Worm (Caenorhabditis elegans): Measurements from ENCODE around the gene col-171.

The col-171 gene

DNA sequence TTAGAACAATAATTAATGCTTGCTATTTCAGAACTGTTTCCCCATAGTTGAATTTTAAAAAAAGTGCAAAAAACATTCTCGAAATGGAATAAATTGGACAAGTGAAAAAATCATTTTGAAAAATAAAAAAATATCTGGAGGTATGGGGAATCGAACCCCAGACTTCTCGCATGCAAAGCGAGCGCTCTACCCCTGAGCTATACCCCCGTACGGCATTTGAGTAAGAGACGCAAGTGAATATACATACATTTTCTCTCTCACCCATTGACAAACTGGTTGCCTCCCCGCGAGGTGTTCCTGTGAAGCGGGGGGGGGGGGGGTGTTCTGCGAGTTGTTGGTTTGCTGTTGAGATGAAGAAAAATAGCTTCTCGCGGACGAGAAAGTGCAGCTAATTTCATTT is 42.0 kb upstream of the col-171 start (continued):
- peak; percentile 77 for TF ChIP-seq pag-3 (tag; optimal IDR thresholded peaks at IDR 0.05; ENCODE audit: borderline replicate concordance)
- TF ChIP-seq ceh-22 (tag; optimal IDR thresholded peaks at IDR 0.05): no peak
- TF ChIP-seq F13H6.1 (tag; optimal IDR thresholded peaks at IDR 0.05): peak; percentile 84
- TF ChIP-seq pros-1 (tag; optimal IDR thresholded peaks at IDR 0.05): no peak
- TF ChIP-seq hlh-30 (tag; optimal IDR thresholded peaks at IDR 0.05; ENCODE audit: insufficient read depth): peak; percentile 8
- TF ChIP-seq ref-2 (tag; optimal IDR thresholded peaks at IDR 0.05): peak; percentile 78
- TF ChIP-seq syd-9 (tag; optimal IDR thresholded peaks at IDR 0.05): peak; percentile 88
- peak; percentile 85 for TF ChIP-seq lin-11 (tag; optimal IDR thresholded peaks at IDR 0.05)
- peak; percentile 70 for TF ChIP-seq K09A11.1 (tag; optimal IDR thresholded peaks at IDR 0.05; ENCODE audit: insufficient read depth)
- peak; percentile 91 for TF ChIP-seq pat-9 (tag; optimal IDR thresholded peaks at IDR 0.05)
- TF ChIP-seq sdc-2 (tag; optimal IDR thresholded peaks at IDR 0.05): peak; percentile 95
- peak; percentile 61 for TF ChIP-seq hlh-13 (GFP tag; optimal IDR thresholded peaks at IDR 0.05)
- TF ChIP-seq tbx-2 (tag; optimal IDR thresholded peaks at IDR 0.05): peak; percentile 92
- TF ChIP-seq mec-3 (tag; optimal IDR thresholded peaks at IDR 0.05; ENCODE audit: borderline replicate concordance): no peak
- TF ChIP-seq nhr-232 (tag; optimal IDR thresholded peaks at IDR 0.05): peak; percentile 88
- TF ChIP-seq eyg-1 (tag; optimal IDR thresholded peaks at IDR 0.05): peak; percentile 93
- TF ChIP-seq rnt-1 (tag; optimal IDR thresholded peaks at IDR 0.05): peak; percentile 76
- TF ChIP-seq dve-1 (tag; optimal IDR thresholded peaks at IDR 0.05): peak; percentile 84
- peak; percentile 92 for TF ChIP-seq gmeb-2 (tag; optimal IDR thresholded peaks at IDR 0.05)
- peak; percentile 90 for TF ChIP-seq ceh-34 (tag; optimal IDR thresholded peaks at IDR 0.05)
- peak; percentile 86 for TF ChIP-seq Y22D7AL.16 (tag; optimal IDR thresholded peaks at IDR 0.05)
- peak; percentile 84 for TF ChIP-seq ahr-1 (tag; optimal IDR thresholded peaks at IDR 0.05)
- TF ChIP-seq madf-2 (tag; optimal IDR thresholded peaks at IDR 0.05): peak; percentile 82
- peak; percentile 86 for TF ChIP-seq ceh-9 (tag; optimal IDR thresholded peaks at IDR 0.05)
- no peak for TF ChIP-seq unc-55 (GFP tag; optimal IDR thresholded peaks at IDR 0.05)
- peak; percentile 80 for TF ChIP-seq ceh-31 (tag; optimal IDR thresholded peaks at IDR 0.05)
- TF ChIP-seq fax-1 (tag; optimal IDR thresholded peaks at IDR 0.05): peak; percentile 88
- TF ChIP-seq unc-42 (tag; optimal IDR thresholded peaks at IDR 0.05): peak; percentile 51
- peak; percentile 80 for TF ChIP-seq ceh-48 (tag; optimal IDR thresholded peaks at IDR 0.05)
- no peak for TF ChIP-seq ama-1 (optimal IDR thresholded peaks at IDR 0.05)
- TF ChIP-seq ets-4 (tag; optimal IDR thresholded peaks at IDR 0.05): peak; percentile 54
- TF ChIP-seq hlh-8 (tag; optimal IDR thresholded peaks at IDR 0.05): peak; percentile 65
- TF ChIP-seq pha-4 (tag; optimal IDR thresholded peaks at IDR 0.05): no peak
- peak; percentile 91 for TF ChIP-seq ttx-3 (tag; optimal IDR thresholded peaks at IDR 0.05)
- TF ChIP-seq ceh-30 (tag; optimal IDR thresholded peaks at IDR 0.05): no peak
- peak; percentile 76 for TF ChIP-seq pha-2 (tag; optimal IDR thresholded peaks at IDR 0.05)
- TF ChIP-seq ztf-16 (tag; optimal IDR thresholded peaks at IDR 0.05): peak; percentile 92

DNA sequence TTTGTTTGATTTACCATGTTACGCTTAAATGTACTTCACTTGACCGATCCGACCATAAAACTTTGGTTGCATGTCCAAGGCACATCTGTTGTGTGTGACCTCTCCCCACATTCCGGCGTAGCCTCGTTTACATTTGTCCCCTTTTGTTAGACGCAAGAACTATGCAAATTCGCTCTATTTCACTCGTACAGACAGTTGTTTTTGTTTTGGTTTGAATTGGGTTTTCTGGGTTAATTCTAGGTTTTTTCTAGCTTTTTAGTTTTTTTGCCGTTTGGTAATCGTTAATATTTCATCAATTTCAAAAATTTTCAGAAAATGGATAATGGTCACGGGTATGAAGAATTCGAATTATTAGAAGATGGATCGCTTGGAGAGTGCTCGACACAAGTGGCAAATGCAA is 41.3 kb upstream of the col-171 start, which contains the start of gene mom-1:
TSS of gene mom-1 (plus strand) at position 301 of the 400 bp plus-strand sequence.
- TF ChIP-seq pax-1 (tag; optimal IDR thresholded peaks at IDR 0.05): no peak
- no peak for TF ChIP-seq ceh-31 (tag; optimal IDR thresholded peaks at IDR 0.05)
- TF ChIP-seq pha-4 (tag; optimal IDR thresholded peaks at IDR 0.05): no peak
- TF ChIP-seq unc-55 (GFP tag; optimal IDR thresholded peaks at IDR 0.05): no peak
- TF ChIP-seq unc-42 (tag; optimal IDR thresholded peaks at IDR 0.05): no peak
- no peak for TF ChIP-seq sox-4 (tag; optimal IDR thresholded peaks at IDR 0.05)
- TF ChIP-seq pag-3 (tag; optimal IDR thresholded peaks at IDR 0.05; ENCODE audit: borderline replicate concordance): no peak
- TF ChIP-seq ref-2 (tag; optimal IDR thresholded peaks at IDR 0.05): no peak
- TF ChIP-seq ceh-2 (tag; optimal IDR thresholded peaks at IDR 0.05): no peak
- TF ChIP-seq pat-9 (tag; optimal IDR thresholded peaks at IDR 0.05): no peak
- no peak for TF ChIP-seq sox-2 (GFP tag; IDR thresholded peaks at IDR 0.05)
- TF ChIP-seq ttx-3 (tag; optimal IDR thresholded peaks at IDR 0.05): no peak

All from whole organism, late embryonic.